Worm (Caenorhabditis elegans) whole organism, L3 larva: ENCODE data around the gene twk-25.

Experiments
- R02D3.7 ChIP-seq: fragments of 150-350 bp; optimal IDR thresholded peaks from 2 replicates; lab custom pipeline; 2014; ENCODE audit warnings: missing biosample characterization, missing genetic modification characterization
- ZK546.5 ChIP-seq: sonication (generic microtip); optimal IDR thresholded peaks from 2 replicates; lab custom pipeline; 2017; ENCODE audit warnings: missing biosample characterization, missing genetic modification characterization
- ama-1 ChIP-seq: fragments of 150-350 bp; optimal IDR thresholded peaks from 2 replicates; lab custom pipeline; 2018
- ceh-16 ChIP-seq: sonication (generic microtip); optimal IDR thresholded peaks from 2 replicates; lab custom pipeline; 2017; ENCODE audit warnings: missing biosample characterization, missing genetic modification characterization
- ceh-28 ChIP-seq: fragments of 150-350 bp; optimal IDR thresholded peaks from 2 replicates; lab custom pipeline; 2014; ENCODE audit warnings: missing biosample characterization, missing genetic modification reagents, missing genetic modification characterization
- ceh-82 ChIP-seq: fragments of 150-350 bp; optimal IDR thresholded peaks from 2 replicates; lab custom pipeline; 2014; ENCODE audit warnings: missing biosample characterization, missing genetic modification characterization
- ceh-9 ChIP-seq: sonication (generic microtip); optimal IDR thresholded peaks from 2 replicates; lab custom pipeline; 2018; ENCODE audit warnings: missing biosample characterization, missing genetic modification characterization
- egl-27 ChIP-seq: sonication (generic microtip); optimal IDR thresholded peaks from 4 replicates; lab custom pipeline; 2017; ENCODE audit warnings: missing biosample characterization, missing genetic modification reagents, missing genetic modification characterization
- egl-5 ChIP-seq: fragments of 150-350 bp; optimal IDR thresholded peaks from 2 replicates; lab custom pipeline; 2017; ENCODE audit warnings: missing biosample characterization, missing genetic modification reagents, missing genetic modification characterization, inconsistent platforms
- elt-1 ChIP-seq: fragments of 150-350 bp; optimal IDR thresholded peaks from 2 replicates; lab custom pipeline; 2014; ENCODE audit warnings: missing biosample characterization, missing genetic modification characterization
- elt-2 ChIP-seq: sonication (generic microtip); optimal IDR thresholded peaks from 2 replicates; lab custom pipeline; 2016; ENCODE audit warnings: missing genetic modification reagents, mild to moderate bottlenecking, missing genetic modification characterization, missing compliant biosample characterization
- elt-3 ChIP-seq, 3 experiments: fragments of 150-350 bp in 1 of 3; sonication (generic microtip) in 2 of 3; optimal IDR thresholded peaks; 2 replicates in 2 of 3; 4 replicates in 1 of 3; lab custom pipeline; 2014 to 2017; ENCODE audit warnings: missing biosample characterization in 3 of 3, missing genetic modification characterization in 3 of 3
- eor-1 ChIP-seq, 2 experiments: fragments of 150-350 bp; optimal IDR thresholded peaks; 2 replicates each; lab custom pipeline; 2014 to 2018; ENCODE audit warnings: missing biosample characterization in 2 of 2, missing genetic modification characterization in 2 of 2
- fkh-10 ChIP-seq: sonication (generic microtip); optimal IDR thresholded peaks from 2 replicates; lab custom pipeline; 2017; ENCODE audit warnings: missing biosample characterization, missing genetic modification reagents, missing genetic modification characterization
- fkh-2 ChIP-seq: fragments of 150-350 bp; optimal IDR thresholded peaks from 2 replicates; lab custom pipeline; 2014; ENCODE audit warnings: missing biosample characterization, missing genetic modification reagents, missing genetic modification characterization
- fos-1 ChIP-seq: fragments of 150-350 bp; optimal IDR thresholded peaks from 2 replicates; lab custom pipeline; 2014; ENCODE audit warnings: missing biosample characterization, missing genetic modification characterization
- hmg-11 ChIP-seq: sonication (generic microtip); optimal IDR thresholded peaks from 2 replicates; lab custom pipeline; 2016; ENCODE audit warnings: missing genetic modification characterization, missing compliant biosample characterization
- lin-15B ChIP-seq: fragments of 150-350 bp; optimal IDR thresholded peaks from 2 replicates; lab custom pipeline; 2014; ENCODE audit warnings: missing biosample characterization, missing genetic modification characterization
- lin-39 ChIP-seq: fragments of 150-350 bp; optimal IDR thresholded peaks from 2 replicates; lab custom pipeline; 2018; ENCODE audit warnings: missing biosample characterization, missing genetic modification reagents, missing genetic modification characterization
- lsy-12 ChIP-seq: sonication (generic microtip); optimal IDR thresholded peaks from 2 replicates; lab custom pipeline; 2016; ENCODE audit warnings: mild to moderate bottlenecking, missing genetic modification characterization, missing compliant biosample characterization
- mdl-1 ChIP-seq: fragments of 150-350 bp; optimal IDR thresholded peaks from 2 replicates; lab custom pipeline; 2014; ENCODE audit warnings: missing biosample characterization, missing genetic modification characterization
- mml-1 ChIP-seq: fragments of 150-350 bp; sonication (generic microtip); optimal IDR thresholded peaks from 3 replicates; lab custom pipeline; 2014; ENCODE audit warnings: missing biosample characterization, missing genetic modification characterization
- nfya-1 ChIP-seq: sonication (generic microtip); optimal IDR thresholded peaks from 2 replicates; lab custom pipeline; 2017; ENCODE audit warnings: missing genetic modification characterization, mild to moderate bottlenecking, missing compliant biosample characterization, antibody characterized with exemption, moderate library complexity; ENCODE audit not compliant: insufficient read depth
- nhr-11 ChIP-seq: fragments of 150-350 bp; optimal IDR thresholded peaks from 2 replicates; lab custom pipeline; 2014; ENCODE audit warnings: missing biosample characterization, missing genetic modification characterization
- nhr-12 ChIP-seq: fragments of 150-350 bp; optimal IDR thresholded peaks from 2 replicates; lab custom pipeline; 2014; ENCODE audit warnings: missing biosample characterization, missing genetic modification characterization
- nhr-23 ChIP-seq: fragments of 150-350 bp; optimal IDR thresholded peaks from 2 replicates; lab custom pipeline; 2014; ENCODE audit warnings: missing biosample characterization, missing genetic modification reagents, missing genetic modification characterization
- nhr-237 ChIP-seq: fragments of 150-350 bp; optimal IDR thresholded peaks from 2 replicates; lab custom pipeline; 2014; ENCODE audit warnings: missing biosample characterization, missing genetic modification characterization
- nhr-25 ChIP-seq: sonication (generic microtip); optimal IDR thresholded peaks from 2 replicates; lab custom pipeline; 2017; ENCODE audit warnings: missing biosample characterization, missing genetic modification characterization
- nhr-28 ChIP-seq: fragments of 150-350 bp; optimal IDR thresholded peaks from 2 replicates; lab custom pipeline; 2014; ENCODE audit warnings: missing biosample characterization, missing genetic modification characterization
- nhr-43 ChIP-seq: sonication (generic microtip); optimal IDR thresholded peaks from 2 replicates; lab custom pipeline; 2016; ENCODE audit warnings: mild to moderate bottlenecking, missing genetic modification characterization, missing compliant biosample characterization; ENCODE audit not compliant: poor library complexity, severe bottlenecking
- nhr-67 ChIP-seq: fragments of 150-350 bp; optimal IDR thresholded peaks from 2 replicates; lab custom pipeline; 2014; ENCODE audit warnings: missing biosample characterization, missing genetic modification characterization
- nhr-76 ChIP-seq: fragments of 150-350 bp; sonication (generic microtip); optimal IDR thresholded peaks from 5 replicates; lab custom pipeline; 2014; ENCODE audit warnings: missing biosample characterization, missing genetic modification characterization
- nhr-77 ChIP-seq: fragments of 150-350 bp; optimal IDR thresholded peaks from 2 replicates; lab custom pipeline; 2014; ENCODE audit warnings: missing biosample characterization, missing genetic modification characterization
- pha-4 ChIP-seq: fragments of 150-350 bp; optimal IDR thresholded peaks from 2 replicates; lab custom pipeline; 2014; ENCODE audit warnings: missing biosample characterization, missing genetic modification reagents, missing genetic modification characterization
- pqm-1 ChIP-seq: fragments of 150-350 bp; optimal IDR thresholded peaks from 2 replicates; lab custom pipeline; 2017; ENCODE audit warnings: missing biosample characterization, missing genetic modification characterization, inconsistent platforms
- sea-2 ChIP-seq: fragments of 150-350 bp; sonication (generic microtip); optimal IDR thresholded peaks from 4 replicates; lab custom pipeline; 2014; ENCODE audit warnings: missing biosample characterization, missing genetic modification reagents, missing genetic modification characterization
- skn-1 ChIP-seq: fragments of 150-350 bp; optimal IDR thresholded peaks from 2 replicates; lab custom pipeline; 2014; ENCODE audit warnings: missing biosample characterization, missing genetic modification characterization
- snpc-4 ChIP-seq: fragments of 150-350 bp; optimal IDR thresholded peaks from 2 replicates; lab custom pipeline; 2014; ENCODE audit warnings: missing biosample characterization, missing genetic modification characterization
- tbx-2 ChIP-seq: sonication (generic microtip); optimal IDR thresholded peaks from 2 replicates; lab custom pipeline; 2016; ENCODE audit warnings: mild to moderate bottlenecking, missing genetic modification characterization, missing compliant biosample characterization
- unc-39 ChIP-seq: sonication (generic microtip); optimal IDR thresholded peaks from 4 replicates; lab custom pipeline; 2017; ENCODE audit warnings: missing biosample characterization, missing genetic modification characterization
- unc-62 ChIP-seq: fragments of 150-350 bp; sonication (generic microtip); optimal IDR thresholded peaks from 4 replicates; lab custom pipeline; 2014; ENCODE audit warnings: missing biosample characterization, missing genetic modification reagents, missing genetic modification characterization
- zag-1 ChIP-seq: fragments of 150-350 bp; optimal IDR thresholded peaks from 2 replicates; lab custom pipeline; 2014; ENCODE audit warnings: missing biosample characterization, missing genetic modification characterization
- ztf-4 ChIP-seq: fragments of 150-350 bp; optimal IDR thresholded peaks from 2 replicates; lab custom pipeline; 2014; ENCODE audit warnings: missing biosample characterization, missing genetic modification characterization

twk-25 gene

ce11 chrIV:11467413-11467812, 37.1 kb upstream of the twk-25 start, which contains the start of gene C10C6.7:
TSS of gene C10C6.7 (minus strand) at chrIV:11467513.
- TF ChIP-seq hmg-11 (tag; lab: Kevin White, UChicago) (no peak), R02D3.7 (tag; lab: Kevin White, UChicago) (no peak), ztf-4 (tag; lab: Kevin White, UChicago) (no peak), skn-1 (tag; lab: Kevin White, UChicago) (no peak), elt-2 (tag; lab: Kevin White, UChicago) (no peak), zag-1 (tag; lab: Kevin White, UChicago) (no peak), lin-15B (no peak)

- TF ChIP-seq pqm-1 (peak; percentile 62), nhr-43 (tag; lab: Kevin White, UChicago) (no peak), sea-2 (GFP tag; lab: Kevin White, UChicago) (no peak), pha-4 (peak; percentile 19), elt-2 (tag; lab: Kevin White, UChicago) (peak; percentile 82), nhr-23 (no peak), lin-15B (no peak)
Observed at ce11 chrIV:11469698-11470591, 34.6 kb upstream of the twk-25 start, which contains the start of the genes C10C6.13 and wht-2. TSS of gene C10C6.13 (minus strand) at chrIV:11469748. TSS of gene wht-2 (plus strand) at chrIV:11470436.

ce11 chrIV:11472023-11472422, 32.5 kb upstream of the twk-25 start:
- TF ChIP-seq nhr-43 (tag; lab: Kevin White, UChicago): no peak
- no peak for TF ChIP-seq egl-27
- TF ChIP-seq fos-1 (tag; lab: Kevin White, UChicago): no peak
- no peak for TF ChIP-seq nhr-12 (tag; lab: Kevin White, UChicago)
- no peak for TF ChIP-seq snpc-4 (tag; lab: Kevin White, UChicago)
- no peak for TF ChIP-seq elt-3 (tag; optimal IDR thresholded peaks at IDR 0.05; lab: Kevin White, UChicago)
- TF ChIP-seq nhr-76 (tag; lab: Kevin White, UChicago): no peak
- TF ChIP-seq skn-1 (tag; lab: Kevin White, UChicago): no peak
- TF ChIP-seq fkh-10 (GFP tag; lab: Kevin White, UChicago): no peak
- no peak for TF ChIP-seq elt-2 (tag; lab: Kevin White, UChicago)

- TF ChIP-seq egl-5 (tag; lab: Kevin White, UChicago) (peak; percentile 10), ceh-9 (tag; lab: Kevin White, UChicago) (no peak), fkh-2 (tag; lab: Kevin White, UChicago) (no peak), ZK546.5 (tag; lab: Kevin White, UChicago) (no peak), skn-1 (tag; lab: Kevin White, UChicago) (peak; percentile 34), elt-2 (tag; lab: Kevin White, UChicago) (peak; percentile 69), unc-39 (tag; lab: Kevin White, UChicago) (no peak), tbx-2 (peak; percentile 71), nhr-23 (peak; percentile 76), nhr-25 (no peak), egl-27 (no peak), elt-3 (tag; optimal IDR thresholded peaks at IDR 0.05; lab: Kevin White, UChicago) (no peak), eor-1 (tag; optimal IDR thresholded peaks at IDR 0.05; lab: Kevin White, UChicago) (no peak), pqm-1 (no peak), lsy-12 (tag; lab: Kevin White, UChicago) (peak; percentile 80), unc-62 (GFP tag; lab: Kevin White, UChicago) (no peak), lin-15B (peak; percentile 10), nhr-28 (tag; lab: Kevin White, UChicago) (no peak), mml-1 (no peak), ceh-82 (tag; lab: Kevin White, UChicago) (peak; percentile 44), lin-39 (peak; percentile 84), hmg-11 (tag; lab: Kevin White, UChicago) (peak; percentile 82), nfya-1 (tag; lab: Kevin White, UChicago) (peak; percentile 53), fos-1 (tag; lab: Kevin White, UChicago) (peak; percentile 35), zag-1 (tag; lab: Kevin White, UChicago) (no peak), pha-4 (peak; percentile 80), ceh-16 (tag; lab: Kevin White, UChicago) (no peak), ztf-4 (tag; lab: Kevin White, UChicago) (no peak), fkh-10 (GFP tag; lab: Kevin White, UChicago) (no peak), sea-2 (GFP tag; lab: Kevin White, UChicago) (no peak), ceh-28 (tag; lab: Kevin White, UChicago) (peak; percentile 8), ama-1 (lab: Kevin White, UChicago) (peak; percentile 87), R02D3.7 (tag; lab: Kevin White, UChicago) (peak; percentile 2), elt-1 (peak; percentile 3), nhr-77 (tag; lab: Kevin White, UChicago) (no peak), nhr-237 (tag; lab: Kevin White, UChicago) (no peak), nhr-67 (tag; lab: Kevin White, UChicago) (no peak), mdl-1 (tag; lab: Kevin White, UChicago) (no peak), nhr-11 (tag; lab: Kevin White, UChicago) (no peak)
Observed at ce11 chrIV:11474067-11474466, 30.4 kb upstream of the twk-25 start.
